Fruit fly (Drosophila melanogaster): ENCODE measurements around the gene CG8568.

dm6 chrX:17407737-17408136, 44.6 kb downstream of the CG8568 start:
- TF ChIP-seq EcR (GFP tag; optimal IDR thresholded peaks at IDR 0.05) (no peak), psq (optimal IDR thresholded peaks at IDR 0.05) (no peak), usp (GFP tag; optimal IDR thresholded peaks at IDR 0.05) (no peak), pan (optimal IDR thresholded peaks at IDR 0.05) (no peak)
